Worm (Caenorhabditis elegans): ENCODE measurements around the gene lgc-52.

Gene lgc-52

ce11 chrIV:15214694-15215093 lies 21.2 kb upstream of the lgc-52 start:
- no peak for TF ChIP-seq fax-1 (tag; optimal IDR thresholded peaks at IDR 0.05)
- no peak for TF ChIP-seq lin-11 (tag; optimal IDR thresholded peaks at IDR 0.05)
- no peak for TF ChIP-seq hlh-8 (tag; optimal IDR thresholded peaks at IDR 0.05)
- no peak for TF ChIP-seq mec-3 (tag; optimal IDR thresholded peaks at IDR 0.05; ENCODE audit: borderline replicate concordance)
- no peak for TF ChIP-seq ceh-31 (tag; optimal IDR thresholded peaks at IDR 0.05)
- no peak for TF ChIP-seq pros-1 (tag; optimal IDR thresholded peaks at IDR 0.05)
- TF ChIP-seq ceh-18 (tag; optimal IDR thresholded peaks at IDR 0.05) = no peak
- no peak for TF ChIP-seq ceh-19 (GFP tag; optimal IDR thresholded peaks at IDR 0.05)
- TF ChIP-seq sox-2 (GFP tag; IDR thresholded peaks at IDR 0.05) = no peak
- TF ChIP-seq K02D7.2 (tag; optimal IDR thresholded peaks at IDR 0.05) = no peak
- no peak for TF ChIP-seq C08G9.2 (tag; optimal IDR thresholded peaks at IDR 0.05)
- no peak for TF ChIP-seq pha-2 (tag; optimal IDR thresholded peaks at IDR 0.05)
- no peak for TF ChIP-seq fkh-6 (tag; optimal IDR thresholded peaks at IDR 0.05)
- no peak for TF ChIP-seq sox-4 (tag; optimal IDR thresholded peaks at IDR 0.05)
- TF ChIP-seq unc-55 (GFP tag; optimal IDR thresholded peaks at IDR 0.05) = no peak
- no peak for TF ChIP-seq lim-6 (tag; optimal IDR thresholded peaks at IDR 0.05)
- no peak for TF ChIP-seq ceh-9 (tag; optimal IDR thresholded peaks at IDR 0.05)
- no peak for TF ChIP-seq Y22D7AL.16 (tag; optimal IDR thresholded peaks at IDR 0.05)

- no peak for TF ChIP-seq ceh-34 (tag; optimal IDR thresholded peaks at IDR 0.05)
- TF ChIP-seq dve-1 (tag; optimal IDR thresholded peaks at IDR 0.05) = no peak
- TF ChIP-seq fkh-10 (GFP tag; optimal IDR thresholded peaks at IDR 0.05) = no peak
- TF ChIP-seq zip-5 (tag; optimal IDR thresholded peaks at IDR 0.05) = no peak
- TF ChIP-seq mec-3 (tag; optimal IDR thresholded peaks at IDR 0.05; ENCODE audit: borderline replicate concordance) = no peak
- TF ChIP-seq K02D7.2 (tag; optimal IDR thresholded peaks at IDR 0.05) = no peak
- no peak for TF ChIP-seq elt-2 (tag; optimal IDR thresholded peaks at IDR 0.05)
- no peak for TF ChIP-seq pat-9 (tag; optimal IDR thresholded peaks at IDR 0.05)
- TF ChIP-seq ceh-24 (tag; optimal IDR thresholded peaks at IDR 0.05) = no peak
- TF ChIP-seq C08G9.2 (tag; optimal IDR thresholded peaks at IDR 0.05) = no peak
- no peak for TF ChIP-seq ets-4 (tag; optimal IDR thresholded peaks at IDR 0.05)
- TF ChIP-seq sox-4 (tag; optimal IDR thresholded peaks at IDR 0.05) = no peak
- no peak for TF ChIP-seq C38D4.7 (GFP tag; optimal IDR thresholded peaks at IDR 0.05)
Observed at ce11 chrIV:15215470-15215869, 20.5 kb upstream of the lgc-52 start, which contains the start of gene Y40H7A.10. Y40H7A.10 (minus strand) TSS chrIV:15215597.

ce11 chrIV:15220253-15220652 lies 15.7 kb upstream of the lgc-52 start, which contains the start of gene Y40H7A.11:
Y40H7A.11 (minus strand) TSS chrIV:15220353.
- TF ChIP-seq K09A11.1 (tag; optimal IDR thresholded peaks at IDR 0.05; ENCODE audit: insufficient read depth) = no peak
- no peak for TF ChIP-seq ceh-2 (tag; optimal IDR thresholded peaks at IDR 0.05)
- no peak for TF ChIP-seq Y22D7AL.16 (tag; optimal IDR thresholded peaks at IDR 0.05)
- TF ChIP-seq hlh-13 (GFP tag; optimal IDR thresholded peaks at IDR 0.05) = no peak
- TF ChIP-seq pha-2 (tag; optimal IDR thresholded peaks at IDR 0.05) = no peak
- TF ChIP-seq lim-6 (tag; optimal IDR thresholded peaks at IDR 0.05) = no peak
- no peak for TF ChIP-seq ceh-30 (tag; optimal IDR thresholded peaks at IDR 0.05)
- TF ChIP-seq sdc-2 (tag; optimal IDR thresholded peaks at IDR 0.05) = no peak
- TF ChIP-seq nhr-11 (tag; optimal IDR thresholded peaks at IDR 0.05) = no peak
- TF ChIP-seq sox-4 (tag; optimal IDR thresholded peaks at IDR 0.05) = no peak
- TF ChIP-seq ttx-3 (tag; optimal IDR thresholded peaks at IDR 0.05) = no peak
- no peak for TF ChIP-seq che-1 (tag; optimal IDR thresholded peaks at IDR 0.05)
- no peak for TF ChIP-seq dmd-4 (tag; optimal IDR thresholded peaks at IDR 0.05; ENCODE audit: borderline replicate concordance)

ce11 chrIV:15234272-15234671 lies 1.7 kb upstream of the lgc-52 start:
- no peak for TF ChIP-seq ceh-34 (tag; optimal IDR thresholded peaks at IDR 0.05)
- TF ChIP-seq ama-1 (optimal IDR thresholded peaks at IDR 0.05) = no peak
- no peak for TF ChIP-seq pax-1 (tag; optimal IDR thresholded peaks at IDR 0.05)
- no peak for TF ChIP-seq hlh-6 (tag; optimal IDR thresholded peaks at IDR 0.05)
- no peak for TF ChIP-seq dmd-4 (tag; optimal IDR thresholded peaks at IDR 0.05; ENCODE audit: borderline replicate concordance)
- TF ChIP-seq fkh-6 (tag; optimal IDR thresholded peaks at IDR 0.05) = no peak
- TF ChIP-seq ceh-18 (tag; optimal IDR thresholded peaks at IDR 0.05) = no peak
- TF ChIP-seq hlh-15 (tag; optimal IDR thresholded peaks at IDR 0.05) = no peak
- TF ChIP-seq sox-2 (GFP tag; IDR thresholded peaks at IDR 0.05) = no peak
- no peak for TF ChIP-seq lim-6 (tag; optimal IDR thresholded peaks at IDR 0.05)
- TF ChIP-seq ceh-14 (tag; optimal IDR thresholded peaks at IDR 0.05) = no peak
- TF ChIP-seq ceh-2 (tag; optimal IDR thresholded peaks at IDR 0.05) = no peak
- no peak for TF ChIP-seq C08G9.2 (tag; optimal IDR thresholded peaks at IDR 0.05)
- TF ChIP-seq odd-2 (tag; optimal IDR thresholded peaks at IDR 0.05) = no peak
- no peak for TF ChIP-seq pha-4 (tag; optimal IDR thresholded peaks at IDR 0.05)

Measured in whole organism, late embryonic.